Worm (Caenorhabditis elegans): ENCODE results near the gene Y41G9A.17.

Y41G9A.17 gene

DNA sequence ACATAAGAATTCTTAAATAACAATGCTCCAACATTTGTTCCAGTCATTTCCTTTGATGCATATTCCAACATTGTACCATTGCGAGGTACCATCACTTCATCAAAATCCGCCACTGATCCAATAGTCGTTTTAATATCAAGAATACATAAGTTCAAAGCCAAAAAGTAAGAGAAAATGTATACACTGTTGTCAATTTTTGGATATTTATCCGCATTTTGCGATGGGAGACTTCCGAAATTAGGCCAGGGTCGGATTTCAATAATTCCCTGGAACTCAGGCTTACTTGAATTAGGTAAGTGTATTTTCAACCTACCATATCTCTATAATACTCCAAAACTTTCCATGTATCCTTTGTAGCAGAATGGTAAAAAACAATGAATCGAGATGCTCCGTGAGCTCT is 34.7 kb upstream of the Y41G9A.17 start, which contains the start of gene M02F4.2:
TSS of gene M02F4.2 (minus strand) at position 101 of the 400 bp plus-strand sequence.
- no peak for TF ChIP-seq fos-1 (tag; optimal IDR thresholded peaks at IDR 0.05)
- no peak for TF ChIP-seq nhr-28 (tag; optimal IDR thresholded peaks at IDR 0.05)
- no peak for TF ChIP-seq zag-1 (tag; optimal IDR thresholded peaks at IDR 0.05)
- no peak for TF ChIP-seq tbx-2 (tag; optimal IDR thresholded peaks at IDR 0.05)
- TF ChIP-seq ceh-82 (tag; optimal IDR thresholded peaks at IDR 0.05): no peak
- TF ChIP-seq lsy-12 (tag; optimal IDR thresholded peaks at IDR 0.05): no peak
- TF ChIP-seq mdl-1 (tag; optimal IDR thresholded peaks at IDR 0.05): no peak
- no peak for TF ChIP-seq elt-1 (tag; optimal IDR thresholded peaks at IDR 0.05)

DNA sequence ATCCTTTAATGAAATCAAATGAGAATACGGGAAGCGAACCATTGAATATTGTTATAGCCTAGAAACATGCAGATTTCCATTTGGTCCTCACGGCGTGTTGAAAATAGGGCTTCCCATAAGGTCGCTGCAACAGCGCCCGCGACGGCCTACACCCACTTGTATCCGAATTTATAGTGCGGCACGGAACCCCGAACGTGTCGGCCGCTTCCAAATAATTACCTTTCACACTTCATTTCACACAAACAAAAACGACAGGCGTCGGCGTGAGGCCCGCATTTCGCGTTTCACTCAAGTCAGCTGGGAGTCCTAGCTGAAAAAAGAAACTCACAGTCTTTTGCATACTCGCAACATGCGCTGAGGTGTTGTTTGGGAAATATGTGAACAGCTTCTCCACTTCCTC is 33.9 kb upstream of the Y41G9A.17 start:
- TF ChIP-seq skn-1 (tag; optimal IDR thresholded peaks at IDR 0.05): no peak
- no peak for TF ChIP-seq ceh-9 (tag; optimal IDR thresholded peaks at IDR 0.05)
- no peak for TF ChIP-seq ztf-11 (tag; optimal IDR thresholded peaks at IDR 0.05)
- TF ChIP-seq pha-4 (tag; optimal IDR thresholded peaks at IDR 0.05): no peak
- TF ChIP-seq zag-1 (tag; optimal IDR thresholded peaks at IDR 0.05): no peak
- TF ChIP-seq nhr-43 (tag; optimal IDR thresholded peaks at IDR 0.05; ENCODE audit: poor library complexity, severe bottlenecking): no peak
- TF ChIP-seq elt-1 (tag; optimal IDR thresholded peaks at IDR 0.05): no peak
- TF ChIP-seq eor-1 (tag; optimal IDR thresholded peaks at IDR 0.05): no peak
- TF ChIP-seq R02D3.7 (tag; optimal IDR thresholded peaks at IDR 0.05): no peak
- TF ChIP-seq jun-1 (tag; optimal IDR thresholded peaks at IDR 0.05): no peak
- no peak for TF ChIP-seq sea-2 (GFP tag; optimal IDR thresholded peaks at IDR 0.05)
- no peak for TF ChIP-seq fos-1 (tag; optimal IDR thresholded peaks at IDR 0.05)
- no peak for TF ChIP-seq ztf-4 (tag; optimal IDR thresholded peaks at IDR 0.05)
- no peak for TF ChIP-seq egl-5 (tag; optimal IDR thresholded peaks at IDR 0.05)
- TF ChIP-seq ceh-82 (tag; optimal IDR thresholded peaks at IDR 0.05): no peak
- TF ChIP-seq snpc-4 (tag; optimal IDR thresholded peaks at IDR 0.05): no peak

DNA sequence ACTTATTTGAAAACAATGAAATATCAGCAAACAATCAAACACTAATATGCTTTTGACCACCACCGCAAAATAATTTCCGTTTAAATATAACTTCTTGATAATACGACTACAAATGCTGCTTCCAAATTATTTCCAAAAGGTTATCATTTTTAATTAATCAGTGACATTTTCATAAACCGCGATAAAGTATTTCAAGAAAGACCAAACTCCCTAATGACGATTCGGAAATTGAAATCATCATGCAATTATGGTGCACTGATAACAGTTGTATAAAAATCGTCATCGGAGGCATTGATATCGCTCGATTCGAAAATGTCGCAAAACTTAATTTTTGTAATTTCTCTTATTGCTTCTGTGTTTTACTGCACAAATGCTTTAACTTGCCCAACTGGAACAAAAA is 31.9 kb upstream of the Y41G9A.17 start, which contains the start of gene clec-265:
TSS of gene clec-265 (plus strand) at position 300 of the 400 bp plus-strand sequence.
- TF ChIP-seq egl-27 (tag; optimal IDR thresholded peaks at IDR 0.05): no peak
- TF ChIP-seq mml-1 (tag; optimal IDR thresholded peaks at IDR 0.05): no peak
- TF ChIP-seq ceh-9 (tag; optimal IDR thresholded peaks at IDR 0.05): no peak
- TF ChIP-seq nhr-28 (tag; optimal IDR thresholded peaks at IDR 0.05): no peak
- no peak for TF ChIP-seq ceh-16 (tag; optimal IDR thresholded peaks at IDR 0.05)
- no peak for TF ChIP-seq pha-4 (tag; optimal IDR thresholded peaks at IDR 0.05)
- TF ChIP-seq R02D3.7 (tag; optimal IDR thresholded peaks at IDR 0.05): no peak
- TF ChIP-seq pqm-1 (tag; optimal IDR thresholded peaks at IDR 0.05): peak; percentile 99
- TF ChIP-seq fos-1 (tag; optimal IDR thresholded peaks at IDR 0.05): peak; percentile 63
- TF ChIP-seq nhr-12 (tag; optimal IDR thresholded peaks at IDR 0.05): no peak
- no peak for TF ChIP-seq unc-39 (tag; optimal IDR thresholded peaks at IDR 0.05)
- TF ChIP-seq ztf-11 (tag; optimal IDR thresholded peaks at IDR 0.05): no peak
- no peak for TF ChIP-seq fkh-2 (tag; optimal IDR thresholded peaks at IDR 0.05)
- TF ChIP-seq ceh-82 (tag; optimal IDR thresholded peaks at IDR 0.05): no peak
- peak; percentile 61 for TF ChIP-seq jun-1 (tag; optimal IDR thresholded peaks at IDR 0.05)
- no peak for TF ChIP-seq nhr-76 (tag; optimal IDR thresholded peaks at IDR 0.05)
- no peak for TF ChIP-seq elt-3 (tag; optimal IDR thresholded peaks at IDR 0.05)
- no peak for TF ChIP-seq egl-5 (tag; optimal IDR thresholded peaks at IDR 0.05)
- TF ChIP-seq elt-2 (tag; optimal IDR thresholded peaks at IDR 0.05): peak; percentile 98
- no peak for TF ChIP-seq eor-1 (tag; optimal IDR thresholded peaks at IDR 0.05)
- no peak for TF ChIP-seq ZK546.5 (tag; optimal IDR thresholded peaks at IDR 0.05)
- no peak for TF ChIP-seq aly-2 (tag; optimal IDR thresholded peaks at IDR 0.05)
- no peak for TF ChIP-seq mdl-1 (tag; optimal IDR thresholded peaks at IDR 0.05)
- no peak for TF ChIP-seq nhr-237 (tag; optimal IDR thresholded peaks at IDR 0.05)
- TF ChIP-seq skn-1 (tag; optimal IDR thresholded peaks at IDR 0.05): peak; percentile 37
- TF ChIP-seq nfya-1 (tag; optimal IDR thresholded peaks at IDR 0.05; ENCODE audit: insufficient read depth): no peak

DNA sequence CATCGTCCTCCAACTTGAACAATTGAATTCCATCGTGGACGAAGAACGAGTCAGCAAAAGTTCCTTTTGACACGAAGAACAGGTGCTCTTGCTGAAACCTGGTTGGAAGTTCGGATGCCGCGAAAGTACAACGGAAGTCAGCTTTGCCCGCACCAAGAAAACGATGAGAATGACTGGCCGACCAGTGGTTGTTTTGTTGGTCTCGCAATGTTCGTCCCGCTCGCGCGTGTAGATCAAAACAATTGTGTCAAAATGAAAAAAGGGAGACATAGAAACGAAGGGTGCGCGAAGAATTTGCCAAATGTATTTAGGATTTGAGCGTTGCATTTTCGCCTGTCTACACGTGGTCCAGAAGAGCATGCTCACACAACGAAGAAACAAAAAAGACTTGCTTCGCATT is 29.5 kb upstream of the Y41G9A.17 start, which contains the start of gene M02F4.1:
TSS of gene M02F4.1 (minus strand) at position 101 of the 400 bp plus-strand sequence.
- TF ChIP-seq egl-27 (tag; optimal IDR thresholded peaks at IDR 0.05) (no peak), sea-2 (GFP tag; optimal IDR thresholded peaks at IDR 0.05) (no peak), elt-3 (tag; optimal IDR thresholded peaks at IDR 0.05) (no peak), unc-62 (GFP tag; optimal IDR thresholded peaks at IDR 0.05) (no peak), nhr-25 (tag; optimal IDR thresholded peaks at IDR 0.05) (no peak), fos-1 (tag; optimal IDR thresholded peaks at IDR 0.05) (no peak), lsy-12 (tag; optimal IDR thresholded peaks at IDR 0.05) (no peak), eor-1 (tag; optimal IDR thresholded peaks at IDR 0.05) (no peak), fkh-2 (tag; optimal IDR thresholded peaks at IDR 0.05) (no peak), ceh-28 (tag; optimal IDR thresholded peaks at IDR 0.05) (no peak), elt-1 (tag; optimal IDR thresholded peaks at IDR 0.05) (no peak), nhr-28 (tag; optimal IDR thresholded peaks at IDR 0.05) (no peak), aly-2 (tag; optimal IDR thresholded peaks at IDR 0.05) (no peak), nhr-76 (tag; optimal IDR thresholded peaks at IDR 0.05) (no peak), nhr-43 (tag; optimal IDR thresholded peaks at IDR 0.05; ENCODE audit: poor library complexity, severe bottlenecking) (no peak)
